Worm (Caenorhabditis elegans) whole organism, L4 larva: ENCODE data around the gene F41H10.4.
A peak's percentile ranks its signal among the peaks of the same experiment; 100 is the strongest.
"Not testable (repeated sequence)": the region's sequence is repeated elsewhere in the genome, so short reads cannot be mapped to it uniquely, and the experiment has no call there.

Experiments used
- F49E8.2 ChIP-seq: sonication (generic microtip); optimal IDR thresholded peaks from 2 replicates; lab custom pipeline; 2016; ENCODE audit warnings: missing compliant biosample characterization, mild to moderate bottlenecking, missing genetic modification characterization, borderline replicate concordance
- T26A8.4 ChIP-seq: fragments of 200-800 bp; sonication (Bioruptor generic); IDR thresholded peaks from 2 replicates; pipeline ENCODE4 v1.3.6; 2022; ENCODE audit warnings: missing genetic modification characterization, missing compliant biosample characterization
- Y105C5A.15 ChIP-seq: fragments of 200-800 bp; sonication (Bioruptor generic); IDR thresholded peaks from 2 replicates; pipeline ENCODE4 v1.3.6; 2022; ENCODE audit warnings: missing genetic modification characterization, missing compliant biosample characterization
- Y48G9A.11 ChIP-seq: fragments of 200-800 bp; sonication (Bioruptor generic); IDR thresholded peaks from 2 replicates; pipeline ENCODE4 v1.3.6; 2022; ENCODE audit warnings: missing genetic modification reagents, missing genetic modification characterization, missing compliant biosample characterization
- Y5F2A.4 ChIP-seq: fragments of 200-800 bp; sonication (Bioruptor generic); optimal IDR thresholded peaks from 2 replicates; lab custom pipeline; 2018; ENCODE audit warnings: mild to moderate bottlenecking, missing genetic modification characterization, missing compliant biosample characterization
- Y75B8A.6 ChIP-seq: fragments of 200-800 bp; sonication (Bioruptor generic); IDR thresholded peaks from 2 replicates; pipeline ENCODE4 v1.3.6; 2022; ENCODE audit warnings: missing genetic modification reagents, missing genetic modification characterization, missing compliant biosample characterization
- ZK546.5 ChIP-seq, 2 experiments: sonication (generic microtip); optimal IDR thresholded peaks; 2 replicates each; lab custom pipeline; 2017; ENCODE audit warnings: missing biosample characterization in 2 of 2, missing genetic modification characterization in 2 of 2
- aha-1 ChIP-seq: fragments of 150-350 bp; peaks from one replicate; lab custom pipeline; 2014; ENCODE audit warnings: missing biosample characterization, missing genetic modification characterization
- aly-2 ChIP-seq: sonication (generic microtip); optimal IDR thresholded peaks from 2 replicates; lab custom pipeline; 2018; ENCODE audit warnings: missing biosample characterization, missing genetic modification characterization
- ama-1 ChIP-seq: fragments of 150-350 bp; optimal IDR thresholded peaks from 2 replicates; lab custom pipeline; 2014; ENCODE audit warnings: inconsistent platforms, mixed read lengths
- arid-1 ChIP-seq: fragments of 200-800 bp; sonication (Bioruptor generic); conservative IDR thresholded peaks from 2 replicates; pipeline ENCODE4 v1.3.6; 2022; ENCODE audit warnings: missing genetic modification reagents, missing genetic modification characterization, missing compliant biosample characterization
- ceh-44 ChIP-seq: fragments of 200-800 bp; sonication (Bioruptor generic); IDR thresholded peaks from 2 replicates; pipeline ENCODE4 v1.3.6; 2022; ENCODE audit warnings: missing genetic modification reagents, missing genetic modification characterization, missing compliant biosample characterization
- ces-1 ChIP-seq: fragments of 150-350 bp; sonication (generic microtip); optimal IDR thresholded peaks from 4 replicates; lab custom pipeline; 2014; ENCODE audit warnings: missing biosample characterization, missing genetic modification reagents, missing genetic modification characterization
- daf-16 ChIP-seq, 3 experiments: sonication (generic microtip); optimal IDR thresholded peaks; 2 replicates each; lab custom pipeline; 2016 to 2017; ENCODE audit warnings: missing genetic modification characterization in 3 of 3, missing genetic modification reagents in 3 of 3, mild to moderate bottlenecking in 2 of 3, missing compliant biosample characterization in 2 of 3, missing biosample characterization in 1 of 3, moderate library complexity in 1 of 3
- dmd-6 ChIP-seq: fragments of 200-800 bp; sonication (Bioruptor generic); IDR thresholded peaks from 2 replicates; pipeline ENCODE4 v1.3.6; 2022; ENCODE audit warnings: missing genetic modification reagents, missing genetic modification characterization, missing compliant biosample characterization
- dmd-8 ChIP-seq: fragments of 200-800 bp; sonication (Bioruptor generic); IDR thresholded peaks from 2 replicates; pipeline ENCODE4 v1.3.6; 2022; ENCODE audit warnings: missing genetic modification characterization, missing compliant biosample characterization
- duxl-1 ChIP-seq: sonication (generic microtip); optimal IDR thresholded peaks from 2 replicates; lab custom pipeline; 2016; ENCODE audit warnings: mild to moderate bottlenecking, missing genetic modification characterization, moderate library complexity, missing compliant biosample characterization; ENCODE audit not compliant: poor library complexity
- dve-1 ChIP-seq: sonication (generic microtip); optimal IDR thresholded peaks from 2 replicates; lab custom pipeline; 2017; ENCODE audit warnings: antibody characterized with exemption, mild to moderate bottlenecking, missing genetic modification characterization, missing compliant biosample characterization; ENCODE audit not compliant: insufficient read depth
- hif-1 ChIP-seq, 2 experiments: sonication (generic microtip); optimal IDR thresholded peaks; 2 replicates each; lab custom pipeline; 2016 to 2017; ENCODE audit warnings: missing compliant biosample characterization in 2 of 2, missing genetic modification characterization in 2 of 2, missing genetic modification reagents in 2 of 2, missing genotype in 2 of 2, mild to moderate bottlenecking in 1 of 2
- hlh-11 ChIP-seq: fragments of 200-800 bp; sonication (Bioruptor generic); optimal IDR thresholded peaks from 2 replicates; lab custom pipeline; 2018; ENCODE audit warnings: mild to moderate bottlenecking, missing genetic modification characterization, missing compliant biosample characterization
- hlh-30 ChIP-seq: sonication (generic microtip); optimal IDR thresholded peaks from 2 replicates; lab custom pipeline; 2017; ENCODE audit warnings: antibody characterized with exemption, mild to moderate bottlenecking, missing genetic modification characterization, missing compliant biosample characterization; ENCODE audit not compliant: insufficient read depth
- lim-7 ChIP-seq: fragments of 200-800 bp; sonication (Bioruptor generic); IDR thresholded peaks from 2 replicates; pipeline ENCODE4 v1.3.6; 2022; ENCODE audit warnings: missing genetic modification characterization, missing compliant biosample characterization
- lin-15B ChIP-seq: fragments of 150-350 bp; sonication (generic microtip); optimal IDR thresholded peaks from 3 replicates; lab custom pipeline; 2014; ENCODE audit warnings: missing biosample characterization, missing genetic modification characterization
- lin-29 ChIP-seq: fragments of 200-800 bp; sonication (Bioruptor generic); IDR thresholded peaks from 2 replicates; pipeline ENCODE4 v1.3.6; 2022; ENCODE audit warnings: missing genetic modification reagents, missing genetic modification characterization, missing compliant biosample characterization
- lin-38 ChIP-seq: fragments of 200-800 bp; sonication (Bioruptor generic); IDR thresholded peaks from 2 replicates; pipeline ENCODE4 v1.3.6; 2022; ENCODE audit warnings: missing genetic modification reagents, missing genetic modification characterization, missing compliant biosample characterization
- lin-39 ChIP-seq: fragments of 150-350 bp; optimal IDR thresholded peaks from 2 replicates; lab custom pipeline; 2014; ENCODE audit warnings: missing biosample characterization, missing genetic modification reagents, missing genetic modification characterization
- lsy-2 ChIP-seq, 2 experiments: fragments of 150-350 bp in 1 of 2; sonication (generic microtip) in 1 of 2; optimal IDR thresholded peaks; 2 replicates each; lab custom pipeline; 2014 to 2017; ENCODE audit warnings: missing biosample characterization in 2 of 2, missing genetic modification characterization in 2 of 2
- mep-1 ChIP-seq: fragments of 150-350 bp; sonication (generic microtip); optimal IDR thresholded peaks from 3 replicates; lab custom pipeline; 2014; ENCODE audit warnings: missing biosample characterization, missing genetic modification characterization
- mxl-3 ChIP-seq: fragments of 200-800 bp; sonication (Bioruptor generic); optimal IDR thresholded peaks from 2 replicates; lab custom pipeline; 2018; ENCODE audit warnings: mild to moderate bottlenecking, missing genetic modification characterization, missing compliant biosample characterization
- nhr-102 ChIP-seq: sonication (generic microtip); optimal IDR thresholded peaks from 2 replicates; lab custom pipeline; 2016; ENCODE audit warnings: mild to moderate bottlenecking, missing genetic modification characterization, moderate library complexity, missing compliant biosample characterization
- nhr-25 ChIP-seq: sonication (generic microtip); optimal IDR thresholded peaks from 2 replicates; lab custom pipeline; 2017; ENCODE audit warnings: missing genetic modification characterization, mild to moderate bottlenecking, missing compliant biosample characterization, antibody characterized with exemption, moderate library complexity, borderline replicate concordance; ENCODE audit not compliant: insufficient read depth
- nhr-41 ChIP-seq: fragments of 200-800 bp; sonication (Bioruptor generic); IDR thresholded peaks from 2 replicates; pipeline ENCODE4 v1.3.6; 2022; ENCODE audit warnings: missing genetic modification reagents, missing genetic modification characterization, missing compliant biosample characterization
- nhr-42 ChIP-seq: fragments of 200-800 bp; sonication (Bioruptor generic); IDR thresholded peaks from 2 replicates; pipeline ENCODE4 v1.3.6; 2022; ENCODE audit warnings: missing genetic modification characterization, missing compliant biosample characterization
- nhr-48 ChIP-seq: sonication (generic microtip); optimal IDR thresholded peaks from 2 replicates; lab custom pipeline; 2016; ENCODE audit warnings: mild to moderate bottlenecking, missing genetic modification characterization, missing compliant biosample characterization
- php-3 ChIP-seq: fragments of 200-800 bp; sonication (Bioruptor generic); IDR thresholded peaks from 2 replicates; pipeline ENCODE4 v1.3.6; 2022; ENCODE audit warnings: missing genetic modification reagents, missing genetic modification characterization, missing compliant biosample characterization
- rbr-2 ChIP-seq: sonication (generic microtip); optimal IDR thresholded peaks from 2 replicates; lab custom pipeline; 2016; ENCODE audit warnings: missing genotype, missing genetic modification characterization, missing compliant biosample characterization
- sdz-12 ChIP-seq: fragments of 200-800 bp; sonication (Bioruptor generic); optimal IDR thresholded peaks from 2 replicates; lab custom pipeline; 2018; ENCODE audit warnings: mild to moderate bottlenecking, missing genetic modification characterization, missing compliant biosample characterization
- snpc-1.2 ChIP-seq: fragments of 200-800 bp; sonication (Bioruptor generic); IDR thresholded peaks from 2 replicates; pipeline ENCODE4 v1.3.6; 2022; ENCODE audit warnings: missing genetic modification reagents, missing genetic modification characterization, missing compliant biosample characterization
- snpc-4 ChIP-seq: fragments of 150-350 bp; optimal IDR thresholded peaks from 2 replicates; lab custom pipeline; 2014; ENCODE audit warnings: missing biosample characterization, missing genetic modification characterization
- spr-1 ChIP-seq: sonication (generic microtip); optimal IDR thresholded peaks from 2 replicates; lab custom pipeline; 2016; ENCODE audit warnings: mild to moderate bottlenecking, missing genetic modification characterization, missing compliant biosample characterization
- spr-3 ChIP-seq: fragments of 200-800 bp; sonication (Bioruptor generic); optimal IDR thresholded peaks from 2 replicates; lab custom pipeline; 2018; ENCODE audit warnings: mild to moderate bottlenecking, missing genetic modification characterization, missing compliant biosample characterization
- tra-1 ChIP-seq: fragments of 200-800 bp; sonication (Bioruptor generic); IDR thresholded peaks from 2 replicates; pipeline ENCODE4 v1.3.6; 2022; ENCODE audit warnings: missing genetic modification reagents, missing genetic modification characterization, missing compliant biosample characterization
- unc-130 ChIP-seq: sonication (generic microtip); optimal IDR thresholded peaks from 2 replicates; lab custom pipeline; 2016; ENCODE audit warnings: missing genetic modification reagents, missing genetic modification characterization, missing compliant biosample characterization
- zip-11 ChIP-seq: fragments of 200-800 bp; sonication (Bioruptor generic); IDR thresholded peaks from 2 replicates; pipeline ENCODE4 v1.3.6; 2022; ENCODE audit warnings: missing genetic modification characterization, missing compliant biosample characterization
- zip-2 ChIP-seq: fragments of 150-350 bp; optimal IDR thresholded peaks from 2 replicates; lab custom pipeline; 2014; ENCODE audit warnings: missing biosample characterization, missing genetic modification characterization

The F41H10.4 gene

DNA sequence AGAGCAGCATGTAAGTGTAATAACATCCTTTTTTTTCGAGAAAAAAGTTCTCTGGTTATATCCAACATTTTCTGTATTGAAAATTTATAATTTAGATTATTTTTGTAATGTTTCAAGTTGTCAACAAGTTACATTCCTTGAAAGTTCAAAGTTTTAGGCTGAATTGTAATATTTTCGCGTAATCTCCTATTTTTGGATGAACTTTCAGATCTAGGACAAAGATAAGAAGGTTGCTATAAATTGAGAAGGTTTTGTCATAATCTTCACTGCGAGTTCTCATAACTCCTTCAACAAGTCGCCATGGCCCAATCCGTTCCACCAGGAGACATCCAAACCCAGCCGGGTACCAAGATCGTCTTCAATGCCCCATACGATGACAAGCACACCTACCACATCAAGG is 48.1 kb upstream of the F41H10.4 start, which contains the start of gene msp-65:
Gene msp-65 (plus strand): TSS at position 301 of the 400 bp plus-strand sequence.
- TF ChIP-seq ama-1; ZK546.5 (tag; optimal IDR thresholded peaks at IDR 0.05; lab: Kevin White, UChicago); rbr-2 (tag; lab: Kevin White, UChicago): not testable (repeated sequence)

DNA sequence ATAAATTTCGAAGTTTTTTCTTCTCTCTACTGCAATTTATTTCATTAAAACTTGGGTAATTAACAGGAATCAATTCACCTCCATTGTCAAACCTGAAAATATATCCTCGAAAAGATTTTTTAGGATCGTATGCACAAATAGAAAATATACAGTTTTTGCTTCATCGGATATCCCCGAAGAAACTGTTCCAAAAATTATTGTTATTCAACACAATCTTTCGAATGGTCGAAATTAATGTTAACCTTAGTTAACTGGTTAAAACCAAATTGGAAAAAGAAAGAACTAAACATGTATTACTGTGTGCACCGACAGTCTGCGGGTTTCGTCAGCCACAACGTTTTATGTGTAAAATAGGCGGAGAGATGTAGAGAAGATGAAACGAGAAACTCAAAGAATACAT is 47.3 kb upstream of the F41H10.4 start:
- no peak for TF ChIP-seq zip-2 (tag; lab: Kevin White, UChicago)
- no peak for TF ChIP-seq lsy-2 (tag; optimal IDR thresholded peaks at IDR 0.05; lab: Kevin White, UChicago)
- no peak for TF ChIP-seq aly-2 (tag; lab: Kevin White, UChicago)
- no peak for TF ChIP-seq hlh-11 (tag; lab: Kevin White, UChicago)
- TF ChIP-seq sdz-12 (GFP tag; lab: Kevin White, UChicago): no peak
- no peak for TF ChIP-seq zip-11 (GFP tag; lab: Robert Waterston, UW)
- TF ChIP-seq spr-1: no peak
- TF ChIP-seq nhr-102: peak; percentile 72
- TF ChIP-seq arid-1: 0 out of 2 replicates have a peak, but pooled peaks have one; percentile 18
- TF ChIP-seq ces-1 (GFP tag; lab: Kevin White, UChicago): no peak
- TF ChIP-seq unc-130 (GFP tag; lab: Kevin White, UChicago): no peak
- peak; percentile 99 for TF ChIP-seq snpc-1.2 (GFP tag; lab: Robert Waterston, UW)
- TF ChIP-seq Y75B8A.6 (GFP tag; lab: Robert Waterston, UW): no peak
- no peak for TF ChIP-seq lin-39 (tag; lab: Kevin White, UChicago)
- no peak for TF ChIP-seq dmd-6 (GFP tag; lab: Robert Waterston, UW)
- TF ChIP-seq hif-1 (tag; optimal IDR thresholded peaks at IDR 0.05; lab: Kevin White, UChicago): no peak
- peak; percentile 69 for TF ChIP-seq duxl-1 (tag; lab: Kevin White, UChicago)
- TF ChIP-seq spr-3 (GFP tag; lab: Kevin White, UChicago): no peak
- TF ChIP-seq aha-1 (tag; lab: Kevin White, UChicago): no peak
- no peak for TF ChIP-seq Y5F2A.4
- no peak for TF ChIP-seq nhr-41
- peak; percentile 22 for TF ChIP-seq nhr-25 (tag; lab: Kevin White, UChicago)
- no peak for TF ChIP-seq mxl-3
- no peak for TF ChIP-seq lim-7 (GFP tag; lab: Robert Waterston, UW)
- TF ChIP-seq snpc-4 (tag; lab: Kevin White, UChicago): peak; percentile 78
- no peak for TF ChIP-seq dmd-8 (GFP tag; lab: Robert Waterston, UW)
- TF ChIP-seq nhr-48 (tag; lab: Kevin White, UChicago): no peak
- TF ChIP-seq lin-38 (GFP tag; lab: Robert Waterston, UW): peak; percentile 54
- no peak for TF ChIP-seq lin-15B
- TF ChIP-seq dve-1 (tag; lab: Kevin White, UChicago): peak; percentile 70
- no peak for TF ChIP-seq tra-1 (GFP tag; lab: Robert Waterston, UW)
- peak; percentile 80 for TF ChIP-seq T26A8.4 (GFP tag; lab: Robert Waterston, UW)
- TF ChIP-seq F49E8.2 (tag; lab: Kevin White, UChicago): peak; percentile 53
- no peak for TF ChIP-seq daf-16 (GFP tag; optimal IDR thresholded peaks at IDR 0.05; lab: Kevin White, UChicago)
- peak; percentile 31 for TF ChIP-seq daf-16 (tag; optimal IDR thresholded peaks at IDR 0.05; lab: Kevin White, UChicago)
- TF ChIP-seq php-3 (GFP tag; lab: Robert Waterston, UW): no peak
- peak; percentile 25; the same call in 1 of the 2 replicates for TF ChIP-seq nhr-42 (GFP tag; lab: Robert Waterston, UW)
- TF ChIP-seq Y48G9A.11: no peak
- TF ChIP-seq Y105C5A.15 (GFP tag; lab: Robert Waterston, UW): no peak
- TF ChIP-seq mep-1 (tag; lab: Kevin White, UChicago): no peak
- no peak for TF ChIP-seq lin-29 (GFP tag; lab: Robert Waterston, UW)
- peak; percentile 31 for TF ChIP-seq hlh-30 (tag; lab: Kevin White, UChicago)
- no peak for TF ChIP-seq ceh-44
